Fruit fly (Drosophila melanogaster) whole organism, pupa: ENCODE results near the gene cm.

ENCODE experiments used
- CG12605 ChIP-seq: fragments of 200-800 bp; sonication (Bioruptor generic); IDR thresholded peaks from 2 replicates; pipeline ENCODE4 v1.3.6; 2022; ENCODE audit warnings: missing biosample characterization, missing genetic modification characterization
- CG13204 ChIP-seq: fragments of 200-800 bp; sonication (Bioruptor generic); optimal IDR thresholded peaks from 2 replicates; lab custom pipeline; 2018; ENCODE audit warnings: missing biosample characterization, mild to moderate bottlenecking, missing genetic modification characterization, moderate library complexity
- CG14655 ChIP-seq: fragments of 200-800 bp; sonication (Bioruptor generic); optimal IDR thresholded peaks from 3 replicates; lab custom pipeline; 2017; ENCODE audit warnings: mild to moderate bottlenecking, missing biosample characterization, missing genetic modification reagents, missing genetic modification characterization
- CG17806 ChIP-seq: fragments of 200-800 bp; sonication (Bioruptor generic); optimal IDR thresholded peaks from 2 replicates; lab custom pipeline; 2018; ENCODE audit warnings: missing biosample characterization, mild to moderate bottlenecking, missing genetic modification characterization, moderate library complexity
- CG32121 ChIP-seq: fragments of 200-800 bp; sonication (Bioruptor generic); IDR thresholded peaks from 2 replicates; pipeline ENCODE4 v1.3.6; 2022; ENCODE audit warnings: missing biosample characterization, missing genetic modification characterization
- CG4496 ChIP-seq: fragments of 200-800 bp; sonication (Bioruptor generic); IDR thresholded peaks from 3 replicates; pipeline ENCODE4 v1.3.6; 2022; ENCODE audit warnings: missing biosample characterization, missing genetic modification characterization
- D1 ChIP-seq: fragments of 200-800 bp; sonication (Bioruptor generic); optimal IDR thresholded peaks from 2 replicates; lab custom pipeline; 2018; ENCODE audit warnings: missing biosample characterization, mild to moderate bottlenecking, missing genetic modification characterization, moderate library complexity
- Ets98B ChIP-seq: fragments of 200-800 bp; sonication (Bioruptor generic); IDR thresholded peaks from 2 replicates; pipeline ENCODE4 v1.3.6; 2022; ENCODE audit warnings: missing biosample characterization, missing genetic modification characterization
- Pif1A ChIP-seq: fragments of 200-800 bp; sonication (Bioruptor generic); optimal IDR thresholded peaks from 3 replicates; lab custom pipeline; 2016; ENCODE audit warnings: missing biosample characterization, missing genetic modification characterization
- Pif1B ChIP-seq: fragments of 200-800 bp; sonication (Bioruptor generic); optimal IDR thresholded peaks from 3 replicates; lab custom pipeline; 2016; ENCODE audit warnings: missing biosample characterization, missing genetic modification characterization
- Snoo ChIP-seq: fragments of 200-800 bp; sonication (Bioruptor generic); optimal IDR thresholded peaks from 3 replicates; lab custom pipeline; 2017; ENCODE audit warnings: missing biosample characterization, mild to moderate bottlenecking, missing genetic modification characterization, inconsistent platforms
- rn ChIP-seq: fragments of 200-800 bp; sonication (Bioruptor generic); IDR thresholded peaks from 2 replicates; pipeline ENCODE4 v1.3.6; 2022; ENCODE audit warnings: missing biosample characterization, missing genetic modification characterization

dm6 chrX:7049087-7049486, 38.1 kb upstream of the cm start, which contains the start of gene nullo:
- TF ChIP-seq Pif1A (GFP tag; lab: Kevin White, UChicago) (no peak), CG12605 (GFP tag; lab: Robert Waterston, UW) (no peak), CG32121 (no peak), D1 (tag; lab: Kevin White, UChicago) (no peak), CG17806 (no peak), CG14655 (GFP tag; lab: Kevin White, UChicago) (no peak), CG13204 (GFP tag; lab: Kevin White, UChicago) (no peak), Pif1B (GFP tag; lab: Kevin White, UChicago) (no peak), rn (GFP tag; lab: Robert Waterston, UW) (no peak), Snoo (tag; lab: Kevin White, UChicago) (no peak), CG4496 (GFP tag; lab: Robert Waterston, UW) (no peak), Ets98B (GFP tag; lab: Robert Waterston, UW) (no peak)
